Fruit fly (Drosophila melanogaster): ENCODE measurements around the gene CG15046.

The CG15046 gene

dm6 chrX:18494165-18494740 lies 4.8 kb upstream of the CG15046 start, which contains the start of gene CG15043:
Gene CG15043 (minus strand): TSS chrX:18494168.
- TF ChIP-seq psq (optimal IDR thresholded peaks at IDR 0.05): no peak
- no peak for TF ChIP-seq ttk (optimal IDR thresholded peaks at IDR 0.05)
- no peak for TF ChIP-seq h (optimal IDR thresholded peaks at IDR 0.05)
- no peak for TF ChIP-seq Myc (optimal IDR thresholded peaks at IDR 0.05)
- no peak for TF ChIP-seq Sin3A (optimal IDR thresholded peaks at IDR 0.05)
- TF ChIP-seq insv (optimal IDR thresholded peaks at IDR 0.05): no peak

- TF ChIP-seq insv (optimal IDR thresholded peaks at IDR 0.05) (no peak), psq (optimal IDR thresholded peaks at IDR 0.05) (no peak), Sin3A (optimal IDR thresholded peaks at IDR 0.05) (no peak), ttk (optimal IDR thresholded peaks at IDR 0.05) (no peak), Myc (optimal IDR thresholded peaks at IDR 0.05) (no peak), h (optimal IDR thresholded peaks at IDR 0.05) (no peak)
Measured at dm6 chrX:18491941-18492340, 2.5 kb upstream of the CG15046 start, which contains the start of gene CG15044. Gene CG15044 (minus strand): TSS chrX:18492006.

dm6 chrX:18486356-18487059 lies 2.9 kb downstream of the CG15046 start, which contains the start of gene psh:
Gene psh (minus strand): TSS chrX:18486921.
- TF ChIP-seq h (optimal IDR thresholded peaks at IDR 0.05) (no peak), Myc (optimal IDR thresholded peaks at IDR 0.05) (no peak)

- no peak for TF ChIP-seq ttk (optimal IDR thresholded peaks at IDR 0.05)
- TF ChIP-seq insv (optimal IDR thresholded peaks at IDR 0.05): no peak
- TF ChIP-seq Myc (optimal IDR thresholded peaks at IDR 0.05): no peak
- no peak for TF ChIP-seq psq (optimal IDR thresholded peaks at IDR 0.05)
- no peak for TF ChIP-seq Sin3A (optimal IDR thresholded peaks at IDR 0.05)
- no peak for TF ChIP-seq h (optimal IDR thresholded peaks at IDR 0.05)
Measured at dm6 chrX:18483261-18484218, 5.9 kb downstream of the CG15046 start, which contains the start of gene Hayan. Gene Hayan (minus strand): TSS chrX:18483772.

- TF ChIP-seq insv (optimal IDR thresholded peaks at IDR 0.05) (no peak), psq (optimal IDR thresholded peaks at IDR 0.05) (no peak), ttk (optimal IDR thresholded peaks at IDR 0.05) (no peak), Myc (optimal IDR thresholded peaks at IDR 0.05) (no peak), h (optimal IDR thresholded peaks at IDR 0.05) (no peak), Sin3A (optimal IDR thresholded peaks at IDR 0.05) (no peak)
Measured at dm6 chrX:18482537-18482936, 6.9 kb downstream of the CG15046 start.

dm6 chrX:18479307-18480134 lies 9.9 kb downstream of the CG15046 start, which contains the start of gene CG32547:
Gene CG32547 (minus strand): TSS chrX:18479487.
- TF ChIP-seq ttk (optimal IDR thresholded peaks at IDR 0.05) (no peak), Sin3A (optimal IDR thresholded peaks at IDR 0.05) (no peak), psq (optimal IDR thresholded peaks at IDR 0.05) (peak; percentile 99)

dm6 chrX:18467881-18468280 lies 21.5 kb downstream of the CG15046 start:
- TF ChIP-seq Sin3A (optimal IDR thresholded peaks at IDR 0.05): no peak
- TF ChIP-seq psq (optimal IDR thresholded peaks at IDR 0.05): no peak
- TF ChIP-seq Myc (optimal IDR thresholded peaks at IDR 0.05): no peak
- no peak for TF ChIP-seq h (optimal IDR thresholded peaks at IDR 0.05)
- TF ChIP-seq insv (optimal IDR thresholded peaks at IDR 0.05): no peak
- no peak for TF ChIP-seq ttk (optimal IDR thresholded peaks at IDR 0.05)

- TF ChIP-seq psq (optimal IDR thresholded peaks at IDR 0.05) (no peak), h (optimal IDR thresholded peaks at IDR 0.05) (no peak), Sin3A (optimal IDR thresholded peaks at IDR 0.05) (no peak), insv (optimal IDR thresholded peaks at IDR 0.05) (no peak), ttk (optimal IDR thresholded peaks at IDR 0.05) (no peak), Myc (optimal IDR thresholded peaks at IDR 0.05) (no peak)
Measured at dm6 chrX:18460318-18460717, 29.1 kb downstream of the CG15046 start, which contains the start of gene CG43843. Gene CG43843 (minus strand): TSS chrX:18460418.

dm6 chrX:18452717-18453116 lies 36.7 kb downstream of the CG15046 start:
- TF ChIP-seq h (optimal IDR thresholded peaks at IDR 0.05): no peak
- TF ChIP-seq Sin3A (optimal IDR thresholded peaks at IDR 0.05): no peak
- no peak for TF ChIP-seq ttk (optimal IDR thresholded peaks at IDR 0.05)
- no peak for TF ChIP-seq Myc (optimal IDR thresholded peaks at IDR 0.05)
- no peak for TF ChIP-seq insv (optimal IDR thresholded peaks at IDR 0.05)
- no peak for TF ChIP-seq psq (optimal IDR thresholded peaks at IDR 0.05)

- no peak for TF ChIP-seq psq (optimal IDR thresholded peaks at IDR 0.05)
- no peak for TF ChIP-seq Myc (optimal IDR thresholded peaks at IDR 0.05)
- TF ChIP-seq h (optimal IDR thresholded peaks at IDR 0.05): no peak
- no peak for TF ChIP-seq ttk (optimal IDR thresholded peaks at IDR 0.05)
- TF ChIP-seq insv (optimal IDR thresholded peaks at IDR 0.05): no peak
- TF ChIP-seq Sin3A (optimal IDR thresholded peaks at IDR 0.05): no peak
Measured at dm6 chrX:18440481-18440880, 48.9 kb downstream of the CG15046 start, which contains the start of gene CG32548. Gene CG32548 (minus strand): TSS chrX:18440581.

- TF ChIP-seq psq (optimal IDR thresholded peaks at IDR 0.05): no peak
- no peak for TF ChIP-seq h (optimal IDR thresholded peaks at IDR 0.05)
- TF ChIP-seq insv (optimal IDR thresholded peaks at IDR 0.05): no peak
- no peak for TF ChIP-seq Sin3A (optimal IDR thresholded peaks at IDR 0.05)
- TF ChIP-seq Myc (optimal IDR thresholded peaks at IDR 0.05): no peak
- TF ChIP-seq ttk (optimal IDR thresholded peaks at IDR 0.05): no peak
Measured at dm6 chrX:18439367-18439766, 50.1 kb downstream of the CG15046 start, which contains the start of gene CG43841. Gene CG43841 (plus strand): TSS chrX:18439667.
